Worm (Caenorhabditis elegans) whole organism, young adult: ENCODE results near the gene ZK822.9.

Experiments
- B0261.1 ChIP-seq: sonication (generic microtip); optimal IDR thresholded peaks from 2 replicates; lab custom pipeline; 2016; ENCODE audit warnings: mild to moderate bottlenecking, missing genetic modification characterization, moderate library complexity, missing compliant biosample characterization
- F22D6.2 ChIP-seq: sonication (generic microtip); optimal IDR thresholded peaks from 2 replicates; lab custom pipeline; 2016; ENCODE audit warnings: mild to moderate bottlenecking, missing genetic modification characterization, missing compliant biosample characterization
- F23B12.7 ChIP-seq: sonication (generic microtip); optimal IDR thresholded peaks from 2 replicates; lab custom pipeline; 2017; ENCODE audit warnings: missing genetic modification characterization, mild to moderate bottlenecking, missing compliant biosample characterization, antibody characterized with exemption, moderate library complexity; ENCODE audit not compliant: insufficient read depth
- F33H1.4 ChIP-seq: fragments of 200-800 bp; sonication (Bioruptor generic); IDR thresholded peaks from 2 replicates; pipeline ENCODE4 v1.3.6; 2022; ENCODE audit warnings: missing genetic modification reagents, missing genetic modification characterization, missing compliant biosample characterization
- F49E8.2 ChIP-seq: sonication (generic microtip); optimal IDR thresholded peaks from 3 replicates; lab custom pipeline; 2017; ENCODE audit warnings: missing genetic modification characterization, mild to moderate bottlenecking, missing compliant biosample characterization, antibody characterized with exemption, moderate library complexity; ENCODE audit not compliant: insufficient read depth
- F57A8.1 ChIP-seq: fragments of 200-800 bp; sonication (Bioruptor generic); optimal IDR thresholded peaks from 2 replicates; lab custom pipeline; 2018; ENCODE audit warnings: mild to moderate bottlenecking, missing genetic modification characterization, moderate library complexity, missing compliant biosample characterization
- T07F8.4 ChIP-seq: sonication (generic microtip); optimal IDR thresholded peaks from 2 replicates; lab custom pipeline; 2016; ENCODE audit warnings: mild to moderate bottlenecking, missing genetic modification characterization, moderate library complexity, missing compliant biosample characterization
- T26A5.8 ChIP-seq: sonication (generic microtip); optimal IDR thresholded peaks from 2 replicates; lab custom pipeline; 2016; ENCODE audit warnings: missing genetic modification characterization, missing compliant biosample characterization
- akir-1 ChIP-seq: fragments of 200-800 bp; sonication (Bioruptor generic); optimal IDR thresholded peaks from 2 replicates; lab custom pipeline; 2018; ENCODE audit warnings: mild to moderate bottlenecking, missing genetic modification characterization, moderate library complexity, missing compliant biosample characterization
- ama-1 ChIP-seq, 3 experiments: fragments of 150-350 bp in 1 of 3; sonication (generic microtip) in 2 of 3; optimal IDR thresholded peaks; 2 replicates each; lab custom pipeline; 2014 to 2018; ENCODE audit warnings: missing biosample characterization in 2 of 3, missing genetic modification characterization in 2 of 3, missing genetic modification reagents in 2 of 3
- aptf-2 ChIP-seq: fragments of 200-800 bp; sonication (Bioruptor generic); conservative IDR thresholded peaks from 2 replicates; pipeline ENCODE4 v1.3.6; 2022; ENCODE audit warnings: missing genetic modification reagents, missing genetic modification characterization, missing compliant biosample characterization
- athp-1 ChIP-seq: sonication (generic microtip); optimal IDR thresholded peaks from 2 replicates; lab custom pipeline; 2017; ENCODE audit warnings: mild to moderate bottlenecking, missing genetic modification characterization, missing compliant biosample characterization
- attf-3 ChIP-seq: fragments of 200-800 bp; sonication (Bioruptor generic); conservative IDR thresholded peaks from 2 replicates; pipeline ENCODE4 v1.3.6; 2022; ENCODE audit warnings: missing genetic modification reagents, missing genetic modification characterization, missing compliant biosample characterization
- chd-7 ChIP-seq: sonication (generic microtip); optimal IDR thresholded peaks from 2 replicates; lab custom pipeline; 2016; ENCODE audit warnings: mild to moderate bottlenecking, missing genetic modification characterization, moderate library complexity, missing compliant biosample characterization
- dox-1 ChIP-seq: fragments of 200-800 bp; sonication (Bioruptor generic); IDR thresholded peaks from 2 replicates; pipeline ENCODE4 v1.3.6; 2022; ENCODE audit warnings: missing genetic modification reagents, missing genetic modification characterization, missing compliant biosample characterization
- efl-1 ChIP-seq: fragments of 150-350 bp; optimal IDR thresholded peaks from 2 replicates; lab custom pipeline; 2014; ENCODE audit warnings: missing biosample characterization, missing genetic modification reagents, missing genetic modification characterization
- gei-17 ChIP-seq: fragments of 200-800 bp; sonication (Bioruptor generic); optimal IDR thresholded peaks from 2 replicates; lab custom pipeline; 2018; ENCODE audit warnings: mild to moderate bottlenecking, missing genetic modification characterization, missing compliant biosample characterization
- hmg-1.2 ChIP-seq: fragments of 200-800 bp; sonication (Bioruptor generic); IDR thresholded peaks from 2 replicates; pipeline ENCODE4 v1.3.6; 2022; ENCODE audit warnings: missing genetic modification reagents, missing genetic modification characterization, missing compliant biosample characterization
- hrde-1 ChIP-seq: sonication (generic microtip); optimal IDR thresholded peaks from 2 replicates; lab custom pipeline; 2016; ENCODE audit warnings: missing genetic modification characterization, mild to moderate bottlenecking, missing compliant biosample characterization, moderate library complexity, missing genotype, missing genetic modification reagents, borderline replicate concordance
- let-526 ChIP-seq: fragments of 200-800 bp; sonication (Bioruptor generic); IDR thresholded peaks from 2 replicates; pipeline ENCODE4 v1.3.6; 2022; ENCODE audit warnings: missing genetic modification reagents, missing genetic modification characterization, missing compliant biosample characterization
- lin-35 ChIP-seq, 3 experiments: fragments of 150-350 bp in 2 of 3; sonication (generic microtip) in 1 of 3; optimal IDR thresholded peaks; 2 replicates each; lab custom pipeline; 2014 to 2018; ENCODE audit warnings: missing biosample characterization in 3 of 3, missing genetic modification characterization in 3 of 3, missing genetic modification reagents in 3 of 3
- madf-3 ChIP-seq: fragments of 200-800 bp; sonication (Bioruptor generic); IDR thresholded peaks from 2 replicates; pipeline ENCODE4 v1.3.6; 2022; ENCODE audit warnings: missing genetic modification reagents, missing genetic modification characterization, missing compliant biosample characterization
- mes-4 ChIP-seq: sonication (generic microtip); optimal IDR thresholded peaks from 2 replicates; lab custom pipeline; 2016; ENCODE audit warnings: missing genotype, missing genetic modification characterization, missing compliant biosample characterization
- nfya-1 ChIP-seq: sonication (generic microtip); optimal IDR thresholded peaks from 2 replicates; lab custom pipeline; 2017; ENCODE audit warnings: antibody characterized with exemption, missing compliant biosample characterization, missing genetic modification characterization, borderline replicate concordance; ENCODE audit not compliant: insufficient read depth
- nhr-179 ChIP-seq: sonication (generic microtip); optimal IDR thresholded peaks from 2 replicates; lab custom pipeline; 2016; ENCODE audit warnings: mild to moderate bottlenecking, missing genetic modification characterization, missing compliant biosample characterization
- repo-1 ChIP-seq: sonication (generic microtip); optimal IDR thresholded peaks from 2 replicates; lab custom pipeline; 2017; ENCODE audit warnings: mild to moderate bottlenecking, missing genetic modification characterization, missing compliant biosample characterization
- sdz-38 ChIP-seq: sonication (generic microtip); optimal IDR thresholded peaks from 2 replicates; lab custom pipeline; 2016; ENCODE audit warnings: missing genotype, missing genetic modification characterization, missing compliant biosample characterization
- sea-2 ChIP-seq: fragments of 200-800 bp; sonication (Bioruptor generic); IDR thresholded peaks from 2 replicates; pipeline ENCODE4 v1.3.6; 2022; ENCODE audit warnings: missing genetic modification characterization, missing compliant biosample characterization
- snpc-1.1 ChIP-seq: sonication (generic microtip); optimal IDR thresholded peaks from 2 replicates; lab custom pipeline; 2017; ENCODE audit warnings: missing genetic modification characterization, mild to moderate bottlenecking, missing compliant biosample characterization, antibody characterized with exemption, moderate library complexity, missing genotype, missing genetic modification reagents; ENCODE audit not compliant: insufficient read depth
- snpc-3.4 ChIP-seq: sonication (generic microtip); optimal IDR thresholded peaks from 2 replicates; lab custom pipeline; 2017; ENCODE audit warnings: missing genetic modification characterization, mild to moderate bottlenecking, missing compliant biosample characterization, antibody characterized with exemption, moderate library complexity, missing genotype, missing genetic modification reagents
- somi-1 ChIP-seq: fragments of 200-800 bp; sonication (Bioruptor generic); optimal IDR thresholded peaks from 2 replicates; lab custom pipeline; 2018; ENCODE audit warnings: mild to moderate bottlenecking, missing genetic modification characterization, missing compliant biosample characterization
- zim-3 ChIP-seq: sonication (generic microtip); optimal IDR thresholded peaks from 2 replicates; lab custom pipeline; 2017; ENCODE audit warnings: mild to moderate bottlenecking, missing genetic modification characterization, moderate library complexity, missing compliant biosample characterization
- ztf-18 ChIP-seq: sonication (generic microtip); optimal IDR thresholded peaks from 2 replicates; lab custom pipeline; 2016; ENCODE audit warnings: missing genotype, mild to moderate bottlenecking, missing genetic modification characterization, missing compliant biosample characterization
- ztf-26 ChIP-seq: sonication (generic microtip); optimal IDR thresholded peaks from 2 replicates; lab custom pipeline; 2017; ENCODE audit warnings: missing genetic modification characterization, missing compliant biosample characterization
- ztf-28 ChIP-seq: fragments of 200-800 bp; sonication (Bioruptor generic); IDR thresholded peaks from 2 replicates; pipeline ENCODE4 v1.3.6; 2022; ENCODE audit warnings: missing genetic modification reagents, missing genetic modification characterization, missing compliant biosample characterization
- ztf-6 ChIP-seq: fragments of 200-800 bp; sonication (Bioruptor generic); IDR thresholded peaks from 2 replicates; pipeline ENCODE4 v1.3.6; 2022; ENCODE audit warnings: missing genetic modification reagents, missing genetic modification characterization, missing compliant biosample characterization

ZK822.9 gene

DNA sequence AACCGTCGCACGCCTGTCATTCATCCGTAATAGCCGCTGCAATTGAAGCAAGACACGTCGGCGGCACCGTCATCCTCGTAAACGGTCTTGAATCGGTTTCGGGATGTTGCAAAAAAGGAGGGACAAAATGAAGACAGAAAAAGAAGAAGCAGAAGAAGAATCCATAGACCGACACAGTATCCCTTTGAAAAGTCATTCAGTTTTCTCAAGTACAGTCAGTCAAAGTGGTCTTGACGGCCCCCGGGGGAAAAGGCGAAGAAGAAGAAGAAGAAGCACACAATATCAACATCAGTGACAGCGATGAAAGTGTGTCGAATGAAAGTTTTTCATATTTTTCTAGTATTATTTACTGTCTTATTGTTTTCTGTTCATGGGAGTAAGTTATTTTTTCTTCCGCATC is 37.5 kb upstream of the ZK822.9 start, which contains the start of gene cutl-27:
Gene cutl-27, plus strand, starts transcription at position 301 of the 400 bp plus-strand sequence.
- TF ChIP-seq dox-1 (GFP tag; lab: Robert Waterston, UW) (no peak), F33H1.4 (GFP tag; lab: Robert Waterston, UW) (no peak)

DNA sequence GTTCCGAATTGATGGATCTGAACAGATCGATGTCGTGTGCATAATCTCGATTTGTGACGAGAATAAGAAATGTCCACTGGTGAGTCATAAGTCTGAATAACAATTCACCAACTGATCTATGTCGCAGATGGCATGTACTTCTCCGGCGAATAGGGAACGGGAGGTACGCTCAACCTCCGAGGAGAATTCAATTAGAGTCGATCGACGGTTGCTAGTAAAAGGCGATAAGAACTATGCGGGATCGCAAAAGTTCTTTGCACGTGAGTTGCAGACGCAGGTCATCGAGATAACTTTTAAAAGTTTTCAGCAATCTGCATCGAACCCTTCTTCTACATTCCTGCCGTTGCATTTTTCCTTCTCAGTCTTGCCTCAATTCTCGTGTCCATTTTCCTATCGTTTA is 33.2 kb upstream of the ZK822.9 start:
- no peak for TF ChIP-seq chd-7 (tag; lab: Kevin White, UChicago)
- TF ChIP-seq F23B12.7 (tag; lab: Kevin White, UChicago): no peak
- TF ChIP-seq somi-1 (GFP tag; lab: Kevin White, UChicago): no peak
- no peak for TF ChIP-seq snpc-3.4
- TF ChIP-seq snpc-1.1: no peak
- no peak for TF ChIP-seq aptf-2 (GFP tag; lab: Robert Waterston, UW)
- no peak for TF ChIP-seq nhr-179 (tag; lab: Kevin White, UChicago)
- TF ChIP-seq gei-17 (GFP tag; lab: Kevin White, UChicago): no peak
- TF ChIP-seq akir-1 (GFP tag; lab: Kevin White, UChicago): no peak
- TF ChIP-seq, all 124 proteins: peak for 0

DNA sequence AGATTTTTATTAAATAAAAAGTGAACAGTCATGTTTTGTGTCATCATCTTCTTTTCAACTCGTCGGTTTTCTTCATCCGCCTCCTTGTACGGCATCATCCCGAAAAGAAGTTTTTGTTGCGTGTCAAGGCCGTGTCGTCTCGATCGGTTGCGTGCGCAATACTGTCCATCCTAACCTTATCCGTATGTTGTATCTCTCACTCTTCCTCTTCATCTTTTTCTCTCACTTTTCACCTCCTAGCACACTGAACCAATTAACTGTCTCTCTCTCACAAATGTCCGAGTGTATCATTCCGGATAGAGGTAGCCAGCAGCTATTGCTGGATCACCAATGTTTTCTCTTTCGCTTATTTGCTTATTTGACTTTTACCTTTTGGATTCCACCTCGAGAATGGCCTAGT is 32.3 kb upstream of the ZK822.9 start:
- TF ChIP-seq ztf-28 (GFP tag; lab: Robert Waterston, UW) (no peak), zim-3 (tag; lab: Kevin White, UChicago) (no peak), ztf-26 (tag; lab: Kevin White, UChicago) (no peak), F22D6.2 (tag; lab: Kevin White, UChicago) (no peak), ama-1 (optimal IDR thresholded peaks at IDR 0.05; lab: Kevin White, UChicago) (no peak), ama-1 (GFP tag; optimal IDR thresholded peaks at IDR 0.05; lab: Kevin White, UChicago) (no peak), let-526 (no peak), attf-3 (GFP tag; lab: Robert Waterston, UW) (no peak), madf-3 (GFP tag; lab: Robert Waterston, UW) (no peak), ztf-18 (tag; lab: Kevin White, UChicago) (no peak)

DNA sequence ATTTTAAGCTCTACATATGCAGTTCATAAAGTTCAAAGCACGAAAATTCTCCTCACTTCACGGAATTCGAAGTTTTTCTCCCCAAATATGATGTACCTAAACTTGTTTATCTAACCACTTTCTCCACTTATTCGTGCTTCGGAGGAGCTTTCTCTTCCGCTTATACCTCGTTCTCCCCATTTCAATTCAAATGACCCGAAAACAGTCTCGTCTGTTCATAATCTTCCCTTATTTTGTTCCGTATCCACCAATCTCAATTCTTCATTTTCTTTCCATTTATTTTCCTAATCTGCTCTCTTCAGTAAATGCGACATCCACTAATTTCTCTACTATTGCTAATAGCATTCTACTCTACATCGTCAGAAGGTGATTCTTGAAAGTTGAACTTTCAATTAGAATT is 30.4 kb upstream of the ZK822.9 start, which contains the start of gene let-653:
Gene let-653, plus strand, starts transcription at position 301 of the 400 bp plus-strand sequence.
- TF ChIP-seq sdz-38 (no peak), ztf-6 (GFP tag; lab: Robert Waterston, UW) (no peak), sea-2 (GFP tag; lab: Robert Waterston, UW) (no peak), hrde-1 (tag; lab: Kevin White, UChicago) (no peak), mes-4 (tag; lab: Kevin White, UChicago) (no peak), nfya-1 (no peak), F49E8.2 (no peak), hmg-1.2 (GFP tag; lab: Robert Waterston, UW) (no peak), dox-1 (GFP tag; lab: Robert Waterston, UW) (no peak)
- TF ChIP-seq, all 124 proteins: peak for 0

DNA sequence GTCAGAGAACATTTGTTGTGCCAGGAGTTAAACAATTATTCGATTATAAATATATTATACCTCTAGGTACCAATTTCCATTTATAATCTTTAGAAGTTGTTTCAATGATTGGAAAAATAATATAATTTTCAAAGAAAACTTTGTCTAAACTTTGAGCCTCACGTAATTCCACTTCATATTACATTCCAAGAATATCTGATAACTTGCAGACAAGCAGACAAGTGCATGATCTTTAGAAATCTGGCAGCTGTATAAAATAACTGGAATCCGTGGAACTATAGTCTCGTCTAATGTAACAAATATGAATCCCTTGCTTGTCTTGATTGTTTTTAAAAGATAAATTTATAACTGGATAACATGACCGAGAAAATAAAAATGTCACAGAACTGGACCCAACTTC is 23.2 kb upstream of the ZK822.9 start:
- TF ChIP-seq attf-3 (GFP tag; lab: Robert Waterston, UW) (no peak), sdz-38 (no peak), athp-1 (no peak), lin-35 (GFP tag; optimal IDR thresholded peaks at IDR 0.05; lab: Kevin White, UChicago) (no peak), T07F8.4 (no peak), B0261.1 (tag; lab: Kevin White, UChicago) (no peak), F57A8.1 (GFP tag; lab: Kevin White, UChicago) (no peak), efl-1 (no peak), repo-1 (no peak), T26A5.8 (tag; lab: Kevin White, UChicago) (no peak)
- TF ChIP-seq, all 124 proteins: peak for 0
